Worm (Caenorhabditis elegans) whole organism, mixed stage, embryonic: ENCODE data around the gene ama-1.

Experiments used
- M03D4.4 ChIP-seq: sonication (generic microtip); optimal IDR thresholded peaks from 2 replicates; lab custom pipeline; 2017; ENCODE audit warnings: mild to moderate bottlenecking, missing genetic modification characterization, missing compliant biosample characterization
- bed-3 ChIP-seq: fragments of 200-800 bp; sonication (Bioruptor generic); optimal IDR thresholded peaks from 3 replicates; lab custom pipeline; 2018; ENCODE audit warnings: mild to moderate bottlenecking, missing genetic modification characterization, moderate library complexity, missing compliant biosample characterization
- blmp-1 ChIP-seq: fragments of 150-350 bp; optimal IDR thresholded peaks from 2 replicates; lab custom pipeline; 2014; ENCODE audit warnings: missing biosample characterization, missing genetic modification characterization
- ceh-39 ChIP-seq: fragments of 150-350 bp; optimal IDR thresholded peaks from 2 replicates; lab custom pipeline; 2014; ENCODE audit warnings: missing biosample characterization, missing genetic modification characterization
- ceh-43 ChIP-seq: fragments of 200-800 bp; sonication (Bioruptor generic); optimal IDR thresholded peaks from 2 replicates; lab custom pipeline; 2018; ENCODE audit warnings: mild to moderate bottlenecking, missing genetic modification characterization, moderate library complexity, missing compliant biosample characterization
- ces-1 ChIP-seq: fragments of 150-350 bp; optimal IDR thresholded peaks from 2 replicates; lab custom pipeline; 2014; ENCODE audit warnings: missing biosample characterization, missing genetic modification reagents, missing genetic modification characterization
- cnd-1 ChIP-seq: fragments of 200-800 bp; sonication (Bioruptor generic); optimal IDR thresholded peaks from 2 replicates; lab custom pipeline; 2018; ENCODE audit warnings: mild to moderate bottlenecking, missing genetic modification characterization, missing compliant biosample characterization
- drap-1 ChIP-seq: fragments of 200-800 bp; sonication (Bioruptor generic); optimal IDR thresholded peaks from 3 replicates; lab custom pipeline; 2018; ENCODE audit warnings: mild to moderate bottlenecking, missing genetic modification characterization, missing compliant biosample characterization
- elt-1 ChIP-seq: sonication (generic microtip); optimal IDR thresholded peaks from 2 replicates; lab custom pipeline; 2017; ENCODE audit warnings: missing genetic modification characterization, mild to moderate bottlenecking, missing compliant biosample characterization, antibody characterized with exemption, moderate library complexity, borderline replicate concordance; ENCODE audit not compliant: insufficient read depth
- elt-3 ChIP-seq: fragments of 150-350 bp; optimal IDR thresholded peaks from 2 replicates; lab custom pipeline; 2014; ENCODE audit warnings: missing biosample characterization, missing genetic modification characterization
- flh-1 ChIP-seq: fragments of 200-800 bp; sonication (Bioruptor generic); optimal IDR thresholded peaks from 2 replicates; lab custom pipeline; 2018; ENCODE audit warnings: mild to moderate bottlenecking, missing genetic modification characterization, moderate library complexity, missing compliant biosample characterization
- ham-2 ChIP-seq: fragments of 200-800 bp; sonication (Bioruptor generic); optimal IDR thresholded peaks from 2 replicates; lab custom pipeline; 2018; ENCODE audit warnings: mild to moderate bottlenecking, missing genetic modification characterization, missing compliant biosample characterization
- hlh-1 ChIP-seq: fragments of 150-350 bp; optimal IDR thresholded peaks from 2 replicates; lab custom pipeline; 2014; ENCODE audit warnings: missing biosample characterization, missing genetic modification reagents, missing genetic modification characterization
- lin-13 ChIP-seq: fragments of 150-350 bp; optimal IDR thresholded peaks from 2 replicates; lab custom pipeline; 2014; ENCODE audit warnings: missing biosample characterization, missing genetic modification characterization
- lin-32 ChIP-seq: fragments of 200-800 bp; sonication (Bioruptor generic); optimal IDR thresholded peaks from 2 replicates; lab custom pipeline; 2018; ENCODE audit warnings: mild to moderate bottlenecking, missing genetic modification characterization, missing compliant biosample characterization
- lsy-2 ChIP-seq: fragments of 150-350 bp; optimal IDR thresholded peaks from 2 replicates; lab custom pipeline; 2014; ENCODE audit warnings: missing biosample characterization, missing genetic modification characterization
- mab-5 ChIP-seq: fragments of 150-350 bp; optimal IDR thresholded peaks from 2 replicates; lab custom pipeline; 2014; ENCODE audit warnings: missing biosample characterization, missing genetic modification characterization
- mls-2 ChIP-seq: sonication (generic microtip); optimal IDR thresholded peaks from 2 replicates; lab custom pipeline; 2016; ENCODE audit warnings: mild to moderate bottlenecking, missing genetic modification characterization, moderate library complexity, missing compliant biosample characterization
- nhr-237 ChIP-seq: fragments of 150-350 bp; optimal IDR thresholded peaks from 2 replicates; lab custom pipeline; 2014; ENCODE audit warnings: missing biosample characterization, missing genetic modification characterization
- nhr-28 ChIP-seq: fragments of 150-350 bp; optimal IDR thresholded peaks from 2 replicates; lab custom pipeline; 2014; ENCODE audit warnings: missing biosample characterization, missing genetic modification characterization
- nhr-76 ChIP-seq: sonication (generic microtip); optimal IDR thresholded peaks from 2 replicates; lab custom pipeline; 2017; ENCODE audit warnings: missing biosample characterization, missing genetic modification characterization
- pha-4 ChIP-seq: fragments of 150-350 bp; optimal IDR thresholded peaks from 2 replicates; lab custom pipeline; 2018; ENCODE audit warnings: missing biosample characterization, missing genetic modification reagents, missing genetic modification characterization
- sem-2 ChIP-seq: fragments of 200-800 bp; sonication (Bioruptor generic); optimal IDR thresholded peaks from 2 replicates; lab custom pipeline; 2018; ENCODE audit warnings: mild to moderate bottlenecking, missing genetic modification characterization, missing compliant biosample characterization
- snpc-4 ChIP-seq: fragments of 150-350 bp; optimal IDR thresholded peaks from 2 replicates; lab custom pipeline; 2014; ENCODE audit warnings: missing biosample characterization, missing genetic modification characterization
- sptf-1 ChIP-seq: sonication (generic microtip); optimal IDR thresholded peaks from 2 replicates; lab custom pipeline; 2017; ENCODE audit warnings: mild to moderate bottlenecking, missing genetic modification characterization, moderate library complexity, missing compliant biosample characterization
- tbx-8 ChIP-seq: fragments of 200-800 bp; sonication (Bioruptor generic); optimal IDR thresholded peaks from 2 replicates; lab custom pipeline; 2018; ENCODE audit warnings: mild to moderate bottlenecking, missing genetic modification characterization, moderate library complexity, missing compliant biosample characterization
- unc-39 ChIP-seq: fragments of 150-350 bp; optimal IDR thresholded peaks from 2 replicates; lab custom pipeline; 2014; ENCODE audit warnings: missing biosample characterization, missing genetic modification characterization
- unc-62 ChIP-seq: fragments of 150-350 bp; optimal IDR thresholded peaks from 2 replicates; lab custom pipeline; 2014; ENCODE audit warnings: missing biosample characterization, missing genetic modification reagents, missing genetic modification characterization
- zip-8 ChIP-seq: fragments of 150-350 bp; optimal IDR thresholded peaks from 2 replicates; lab custom pipeline; 2014; ENCODE audit warnings: missing biosample characterization, missing genetic modification characterization
- ztf-11 ChIP-seq: fragments of 150-350 bp; optimal IDR thresholded peaks from 2 replicates; lab custom pipeline; 2014; ENCODE audit warnings: missing biosample characterization, missing genetic modification characterization

ama-1 gene

ce11 chrIV:4291174-4291573, 43.3 kb downstream of the ama-1 start, which contains the start of gene F15E6.4:
Gene F15E6.4, plus strand, starts transcription at chrIV:4291474.
- TF ChIP-seq ceh-39 (tag; lab: Kevin White, UChicago) (no peak), ham-2 (GFP tag; lab: Kevin White, UChicago) (no peak), hlh-1 (tag; lab: Kevin White, UChicago) (no peak), nhr-237 (tag; lab: Kevin White, UChicago) (no peak), nhr-76 (tag; lab: Kevin White, UChicago) (no peak), lin-13 (tag; lab: Kevin White, UChicago) (no peak), sptf-1 (tag; lab: Kevin White, UChicago) (no peak), mab-5 (tag; lab: Kevin White, UChicago) (no peak), lin-32 (GFP tag; lab: Kevin White, UChicago) (no peak)

- TF ChIP-seq elt-1, result no peak
- TF ChIP-seq ceh-43 (GFP tag; lab: Kevin White, UChicago), result no peak
- TF ChIP-seq mab-5 (tag; lab: Kevin White, UChicago), result no peak
- TF ChIP-seq zip-8 (tag; lab: Kevin White, UChicago), result no peak
- TF ChIP-seq M03D4.4, result no peak
- TF ChIP-seq pha-4 (tag; lab: Kevin White, UChicago), result no peak
- no peak for TF ChIP-seq tbx-8 (GFP tag; lab: Kevin White, UChicago)
- no peak for TF ChIP-seq unc-62
- TF ChIP-seq sem-2 (GFP tag; lab: Kevin White, UChicago), result no peak
- TF ChIP-seq elt-3, result no peak
- no peak for TF ChIP-seq drap-1 (GFP tag; lab: Kevin White, UChicago)
- no peak for TF ChIP-seq mls-2 (tag; lab: Kevin White, UChicago)
- no peak for TF ChIP-seq nhr-76 (tag; lab: Kevin White, UChicago)
- no peak for TF ChIP-seq ztf-11 (tag; lab: Kevin White, UChicago)
- no peak for TF ChIP-seq flh-1 (GFP tag; lab: Kevin White, UChicago)
- no peak for TF ChIP-seq unc-39
- no peak for TF ChIP-seq lsy-2 (tag; lab: Kevin White, UChicago)
- no peak for TF ChIP-seq hlh-1 (tag; lab: Kevin White, UChicago)
- no peak for TF ChIP-seq sptf-1 (tag; lab: Kevin White, UChicago)
These were observed 44.7 kb downstream of the ama-1 start, which contains the start of gene F15E6.10 for ce11 chrIV:4292569-4292968. Gene F15E6.10, plus strand, starts transcription at chrIV:4292869.

ce11 chrIV:4294552-4294951, 46.7 kb downstream of the ama-1 start, which contains the start of gene F15E6.3:
Gene F15E6.3, plus strand, starts transcription at chrIV:4294895.
- TF ChIP-seq nhr-76 (tag; lab: Kevin White, UChicago), result no peak
- TF ChIP-seq lsy-2 (tag; lab: Kevin White, UChicago), result no peak
- TF ChIP-seq ham-2 (GFP tag; lab: Kevin White, UChicago), result no peak
- TF ChIP-seq cnd-1, result no peak
- no peak for TF ChIP-seq mls-2 (tag; lab: Kevin White, UChicago)
- TF ChIP-seq ceh-39 (tag; lab: Kevin White, UChicago), result no peak

- TF ChIP-seq bed-3 (GFP tag; lab: Kevin White, UChicago) (no peak), blmp-1 (tag; lab: Kevin White, UChicago) (no peak), ces-1 (GFP tag; lab: Kevin White, UChicago) (no peak), snpc-4 (tag; lab: Kevin White, UChicago) (no peak), nhr-28 (tag; lab: Kevin White, UChicago) (no peak), unc-39 (no peak), flh-1 (GFP tag; lab: Kevin White, UChicago) (no peak), mls-2 (tag; lab: Kevin White, UChicago) (no peak), elt-3 (no peak), mab-5 (tag; lab: Kevin White, UChicago) (no peak), sem-2 (GFP tag; lab: Kevin White, UChicago) (no peak), ceh-43 (GFP tag; lab: Kevin White, UChicago) (no peak), unc-62 (no peak), lsy-2 (tag; lab: Kevin White, UChicago) (no peak), nhr-76 (tag; lab: Kevin White, UChicago) (no peak), elt-1 (no peak), drap-1 (GFP tag; lab: Kevin White, UChicago) (no peak), zip-8 (tag; lab: Kevin White, UChicago) (no peak), pha-4 (tag; lab: Kevin White, UChicago) (no peak)
These were observed 51.1 kb downstream of the ama-1 start, which contains the start of gene F15E6.9 for ce11 chrIV:4298983-4299382. Gene F15E6.9, minus strand, starts transcription at chrIV:4299083.

- TF ChIP-seq mls-2 (tag; lab: Kevin White, UChicago) (no peak), sptf-1 (tag; lab: Kevin White, UChicago) (no peak), nhr-76 (tag; lab: Kevin White, UChicago) (no peak)
These were observed 52.1 kb downstream of the ama-1 start for ce11 chrIV:4299994-4300393.
